Worm (Caenorhabditis elegans) whole organism, early embryonic: ENCODE data around the gene C01G10.17.

Experiments
- B0310.2 ChIP-seq: sonication (generic microtip); optimal IDR thresholded peaks from 2 replicates; lab custom pipeline; 2016; ENCODE audit warnings: mild to moderate bottlenecking, missing genetic modification characterization, missing compliant biosample characterization
- F13C5.2 ChIP-seq: sonication (generic microtip); optimal IDR thresholded peaks from 2 replicates; lab custom pipeline; 2017; ENCODE audit warnings: mild to moderate bottlenecking, missing genetic modification characterization, inconsistent platforms, missing compliant biosample characterization
- aly-1 ChIP-seq: sonication (generic microtip); optimal IDR thresholded peaks from 2 replicates; lab custom pipeline; 2016; ENCODE audit warnings: missing genetic modification characterization, missing compliant biosample characterization
- ama-1 ChIP-seq: fragments of 150-350 bp; optimal IDR thresholded peaks from 2 replicates; lab custom pipeline; 2014
- ceh-13 ChIP-seq: fragments of 200-800 bp; sonication (Bioruptor generic); optimal IDR thresholded peaks from 2 replicates; lab custom pipeline; 2018; ENCODE audit warnings: mild to moderate bottlenecking, missing genetic modification characterization, missing compliant biosample characterization
- ceh-36 ChIP-seq: sonication (generic microtip); optimal IDR thresholded peaks from 2 replicates; lab custom pipeline; 2016; ENCODE audit warnings: missing genetic modification characterization, inconsistent platforms, missing compliant biosample characterization
- ets-7 ChIP-seq: sonication (generic microtip); optimal IDR thresholded peaks from 2 replicates; lab custom pipeline; 2016; ENCODE audit warnings: missing genotype, missing genetic modification characterization, missing compliant biosample characterization
- flt-1 ChIP-seq: fragments of 200-800 bp; sonication (Bioruptor generic); IDR thresholded peaks from 2 replicates; pipeline ENCODE4 v1.3.6; 2022; ENCODE audit warnings: missing genetic modification characterization, missing compliant biosample characterization
- hmbx-1 ChIP-seq: sonication (generic microtip); optimal IDR thresholded peaks from 2 replicates; lab custom pipeline; 2016; ENCODE audit warnings: mild to moderate bottlenecking, missing genetic modification characterization, missing compliant biosample characterization
- hmg-4 ChIP-seq: fragments of 200-800 bp; sonication (Bioruptor generic); optimal IDR thresholded peaks from 2 replicates; lab custom pipeline; 2018; ENCODE audit warnings: mild to moderate bottlenecking, missing genetic modification characterization, missing compliant biosample characterization
- hnd-1 ChIP-seq: sonication (generic microtip); optimal IDR thresholded peaks from 2 replicates; lab custom pipeline; 2016; ENCODE audit warnings: missing genetic modification characterization, missing compliant biosample characterization
- pes-1 ChIP-seq: fragments of 200-800 bp; sonication (Bioruptor generic); IDR thresholded peaks from 2 replicates; pipeline ENCODE4 v1.3.6; 2022; ENCODE audit warnings: missing genetic modification reagents, missing genetic modification characterization, missing compliant biosample characterization
- scrt-1 ChIP-seq: fragments of 200-800 bp; sonication (Bioruptor generic); IDR thresholded peaks from 2 replicates; pipeline ENCODE4 v1.3.6; 2022; ENCODE audit warnings: missing genetic modification characterization, missing compliant biosample characterization
- sea-1 ChIP-seq: fragments of 200-800 bp; sonication (Bioruptor generic); conservative IDR thresholded peaks from 2 replicates; pipeline ENCODE4 v1.3.6; 2022; ENCODE audit warnings: missing genetic modification characterization, missing compliant biosample characterization
- tbx-11 ChIP-seq: fragments of 200-800 bp; sonication (Bioruptor generic); IDR thresholded peaks from 2 replicates; pipeline ENCODE4 v1.3.6; 2022; ENCODE audit warnings: missing genetic modification characterization, missing compliant biosample characterization
- tbx-37 ChIP-seq: fragments of 200-800 bp; sonication (Bioruptor generic); conservative IDR thresholded peaks from 2 replicates; pipeline ENCODE4 v1.3.6; 2022; ENCODE audit warnings: missing genetic modification reagents, missing genetic modification characterization, missing compliant biosample characterization
- tra-4 ChIP-seq: sonication (generic microtip); optimal IDR thresholded peaks from 2 replicates; lab custom pipeline; 2017; ENCODE audit warnings: missing genetic modification characterization, missing compliant biosample characterization

The C01G10.17 gene

DNA sequence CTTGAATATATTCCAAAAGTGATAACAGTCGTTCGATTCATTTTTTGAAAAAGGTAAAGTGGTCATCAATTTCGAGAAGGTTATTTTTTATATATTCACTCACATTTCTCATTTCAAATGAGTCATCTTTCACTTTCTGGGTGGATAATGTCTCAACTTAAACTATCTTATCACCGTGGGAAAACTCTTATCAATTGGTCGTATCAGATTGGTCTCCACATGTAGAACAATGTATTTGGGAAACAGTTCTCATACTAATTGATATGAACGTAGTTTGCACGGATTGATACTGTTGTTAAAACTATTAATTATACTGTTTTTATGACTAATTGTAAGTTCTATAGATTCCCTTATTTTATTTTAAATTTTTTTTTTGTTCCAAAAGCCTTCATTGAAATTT, 43.3 kb downstream of the C01G10.17 start:
- no peak for TF ChIP-seq ets-7 (tag; lab: Kevin White, UChicago)
- TF ChIP-seq hmg-4 (GFP tag; lab: Kevin White, UChicago) = no peak

DNA sequence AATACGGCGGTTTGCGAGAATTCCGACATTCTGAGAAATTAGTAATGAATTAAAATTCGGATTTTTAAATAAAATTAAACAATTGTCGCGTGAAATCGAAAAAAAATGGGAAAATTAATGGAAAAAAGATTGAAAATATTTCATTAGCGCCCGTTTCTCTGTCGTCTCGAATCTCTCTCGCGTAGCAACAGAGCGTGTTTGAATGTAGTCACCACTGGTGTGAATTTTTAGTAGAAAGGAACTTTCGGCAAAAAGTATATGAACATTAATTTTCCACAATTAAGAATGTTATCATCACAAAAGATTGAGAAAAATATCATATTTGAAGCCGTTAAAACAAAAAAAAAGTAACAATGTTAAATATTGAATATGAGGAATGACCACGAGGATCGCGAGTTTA, 46.2 kb downstream of the C01G10.17 start, which contains the start of gene aipl-1:
Gene aipl-1, minus strand, starts transcription at position 30 of the 400 bp plus-strand sequence.
- TF ChIP-seq tbx-37 (GFP tag; lab: Robert Waterston, UW) = peak; percentile 42; the same call in 1 of the 2 replicates
- TF ChIP-seq F13C5.2 (tag; lab: Kevin White, UChicago) = no peak

DNA sequence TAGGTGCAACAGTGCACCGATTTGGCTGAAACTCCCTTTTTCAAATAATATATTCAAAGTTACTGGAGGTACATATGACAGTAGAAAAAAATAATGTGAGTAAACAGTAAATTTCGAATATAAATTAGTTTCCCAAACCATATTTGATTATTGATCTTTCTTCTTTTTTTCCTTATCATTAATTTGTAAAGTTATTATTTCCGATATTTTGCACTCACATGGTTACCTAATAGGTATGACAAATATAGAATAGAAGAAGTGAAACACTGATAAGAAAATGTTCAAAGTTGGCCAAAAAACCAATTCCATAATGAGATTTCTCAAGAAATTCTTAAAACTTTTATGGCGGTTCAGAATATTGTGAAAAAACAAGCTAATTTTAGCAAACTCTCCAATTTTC, 49.3 kb downstream of the C01G10.17 start:
- TF ChIP-seq tra-4 (no peak), scrt-1 (GFP tag; lab: Robert Waterston, UW) (no peak), B0310.2 (tag; lab: Kevin White, UChicago) (no peak), hmg-4 (GFP tag; lab: Kevin White, UChicago) (no peak), ets-7 (tag; lab: Kevin White, UChicago) (no peak), ceh-36 (tag; lab: Kevin White, UChicago) (no peak), tbx-11 (GFP tag; lab: Robert Waterston, UW) (no peak), sea-1 (no peak), aly-1 (no peak), ama-1 (no peak), hnd-1 (tag; lab: Kevin White, UChicago) (no peak), flt-1 (GFP tag; lab: Robert Waterston, UW) (no peak)

- TF ChIP-seq hmg-4 (GFP tag; lab: Kevin White, UChicago) (no peak), sea-1 (no peak), F13C5.2 (tag; lab: Kevin White, UChicago) (no peak), pes-1 (no peak), tbx-37 (GFP tag; lab: Robert Waterston, UW) (no peak), flt-1 (GFP tag; lab: Robert Waterston, UW) (no peak), tra-4 (no peak), tbx-11 (GFP tag; lab: Robert Waterston, UW) (no peak), aly-1 (no peak), scrt-1 (GFP tag; lab: Robert Waterston, UW) (no peak), hmbx-1 (tag; lab: Kevin White, UChicago) (no peak), ceh-36 (tag; lab: Kevin White, UChicago) (no peak), hnd-1 (tag; lab: Kevin White, UChicago) (no peak), B0310.2 (tag; lab: Kevin White, UChicago) (no peak), ets-7 (tag; lab: Kevin White, UChicago) (no peak), ceh-13 (GFP tag; lab: Kevin White, UChicago) (no peak), ama-1 (no peak)
These were observed 49.7 kb downstream of the C01G10.17 start, which contains the start of gene K08F9.3 for ce11 chrV:15140247-15140646. Gene K08F9.3, plus strand, starts transcription at chrV:15140547.
